Worm (Caenorhabditis elegans) whole organism, L4 larva: ENCODE results near the gene Y39A1C.1.

Source experiments
- F26F4.8 ChIP-seq: fragments of 200-800 bp; sonication (Bioruptor generic); conservative IDR thresholded peaks from 2 replicates; pipeline ENCODE4 v1.3.6; 2022; ENCODE audit warnings: missing genetic modification characterization, missing compliant biosample characterization
- T20F7.1 ChIP-seq: fragments of 200-800 bp; sonication (Bioruptor generic); optimal IDR thresholded peaks from 2 replicates; lab custom pipeline; 2018; ENCODE audit warnings: mild to moderate bottlenecking, missing genetic modification characterization, missing compliant biosample characterization
- ZK546.5 ChIP-seq, 2 experiments: sonication (generic microtip); optimal IDR thresholded peaks; 2 replicates each; lab custom pipeline; 2017; ENCODE audit warnings: missing biosample characterization in 2 of 2, missing genetic modification characterization in 2 of 2
- aha-1 ChIP-seq: fragments of 150-350 bp; peaks from one replicate; lab custom pipeline; 2014; ENCODE audit warnings: missing biosample characterization, missing genetic modification characterization
- aly-2 ChIP-seq: sonication (generic microtip); optimal IDR thresholded peaks from 2 replicates; lab custom pipeline; 2018; ENCODE audit warnings: missing biosample characterization, missing genetic modification characterization
- ceh-20 ChIP-seq: fragments of 200-800 bp; sonication (Bioruptor generic); IDR thresholded peaks from 2 replicates; pipeline ENCODE4 v1.3.6; 2022; ENCODE audit warnings: missing genetic modification reagents, missing genetic modification characterization, missing compliant biosample characterization
- ceh-32 ChIP-seq: sonication (generic microtip); optimal IDR thresholded peaks from 2 replicates; lab custom pipeline; 2016; ENCODE audit warnings: mild to moderate bottlenecking, missing genetic modification characterization, missing compliant biosample characterization; ENCODE audit not compliant: poor library complexity
- ceh-44 ChIP-seq: fragments of 200-800 bp; sonication (Bioruptor generic); IDR thresholded peaks from 2 replicates; pipeline ENCODE4 v1.3.6; 2022; ENCODE audit warnings: missing genetic modification reagents, missing genetic modification characterization, missing compliant biosample characterization
- ceh-62 ChIP-seq: sonication (generic microtip); optimal IDR thresholded peaks from 2 replicates; lab custom pipeline; 2017; ENCODE audit warnings: missing biosample characterization, missing genetic modification characterization
- daf-16 ChIP-seq, 3 experiments: sonication (generic microtip); optimal IDR thresholded peaks; 2 replicates each; lab custom pipeline; 2016 to 2017; ENCODE audit warnings: missing genetic modification characterization in 3 of 3, missing genetic modification reagents in 3 of 3, mild to moderate bottlenecking in 2 of 3, missing compliant biosample characterization in 2 of 3, missing biosample characterization in 1 of 3, moderate library complexity in 1 of 3
- daf-19 ChIP-seq: fragments of 200-800 bp; sonication (Bioruptor generic); conservative IDR thresholded peaks from 2 replicates; pipeline ENCODE4 v1.3.6; 2022; ENCODE audit warnings: missing genetic modification characterization, missing compliant biosample characterization
- dmd-9 ChIP-seq: fragments of 200-800 bp; sonication (Bioruptor generic); IDR thresholded peaks from 2 replicates; pipeline ENCODE4 v1.3.6; 2022; ENCODE audit warnings: missing genetic modification reagents, missing genetic modification characterization, missing compliant biosample characterization
- duxl-1 ChIP-seq: sonication (generic microtip); optimal IDR thresholded peaks from 2 replicates; lab custom pipeline; 2016; ENCODE audit warnings: mild to moderate bottlenecking, missing genetic modification characterization, moderate library complexity, missing compliant biosample characterization; ENCODE audit not compliant: poor library complexity
- dve-1 ChIP-seq: sonication (generic microtip); optimal IDR thresholded peaks from 2 replicates; lab custom pipeline; 2017; ENCODE audit warnings: antibody characterized with exemption, mild to moderate bottlenecking, missing genetic modification characterization, missing compliant biosample characterization; ENCODE audit not compliant: insufficient read depth
- egl-27 ChIP-seq: sonication (generic microtip); optimal IDR thresholded peaks from 3 replicates; lab custom pipeline; 2017; ENCODE audit warnings: missing biosample characterization, missing genetic modification reagents, missing genetic modification characterization
- egl-43 ChIP-seq: fragments of 200-800 bp; sonication (Bioruptor generic); IDR thresholded peaks from 2 replicates; pipeline ENCODE4 v1.3.6; 2022; ENCODE audit warnings: missing genetic modification reagents, missing genetic modification characterization, missing compliant biosample characterization
- gei-8 ChIP-seq: fragments of 200-800 bp; sonication (Bioruptor generic); optimal IDR thresholded peaks from 2 replicates; lab custom pipeline; 2018; ENCODE audit warnings: mild to moderate bottlenecking, missing genetic modification characterization, missing compliant biosample characterization
- hlh-30 ChIP-seq: sonication (generic microtip); optimal IDR thresholded peaks from 2 replicates; lab custom pipeline; 2017; ENCODE audit warnings: antibody characterized with exemption, mild to moderate bottlenecking, missing genetic modification characterization, missing compliant biosample characterization; ENCODE audit not compliant: insufficient read depth
- hmg-1.1 ChIP-seq: fragments of 200-800 bp; sonication (Bioruptor generic); IDR thresholded peaks from 2 replicates; pipeline ENCODE4 v1.3.6; 2022; ENCODE audit warnings: missing genetic modification reagents, missing genetic modification characterization, missing compliant biosample characterization
- jun-1 ChIP-seq: fragments of 150-350 bp; optimal IDR thresholded peaks from 2 replicates; lab custom pipeline; 2014; ENCODE audit warnings: missing biosample characterization, missing genetic modification reagents, missing genetic modification characterization
- lim-7 ChIP-seq: fragments of 200-800 bp; sonication (Bioruptor generic); IDR thresholded peaks from 2 replicates; pipeline ENCODE4 v1.3.6; 2022; ENCODE audit warnings: missing genetic modification characterization, missing compliant biosample characterization
- lin-13 ChIP-seq: fragments of 150-350 bp; optimal IDR thresholded peaks from 2 replicates; lab custom pipeline; 2014; ENCODE audit warnings: missing biosample characterization, missing genetic modification reagents, missing genetic modification characterization
- lir-3 ChIP-seq: sonication (generic microtip); optimal IDR thresholded peaks from 2 replicates; lab custom pipeline; 2016; ENCODE audit warnings: mild to moderate bottlenecking, missing genetic modification characterization, missing compliant biosample characterization
- madf-5 ChIP-seq, 2 experiments: fragments of 200-800 bp; sonication (Bioruptor generic); IDR thresholded peaks; 2 replicates each; pipeline ENCODE4 v1.3.6; 2022; ENCODE audit warnings: missing compliant biosample characterization in 2 of 2, missing genetic modification characterization in 2 of 2
- madf-9 ChIP-seq: fragments of 200-800 bp; sonication (Bioruptor generic); conservative IDR thresholded peaks from 2 replicates; pipeline ENCODE4 v1.3.6; 2022; ENCODE audit warnings: missing genetic modification reagents, missing genetic modification characterization, missing compliant biosample characterization
- mdl-1 ChIP-seq, 2 experiments: fragments of 150-350 bp in 1 of 2; sonication (generic microtip) in 1 of 2; optimal IDR thresholded peaks; 2 replicates each; lab custom pipeline; 2014 to 2017; ENCODE audit warnings: missing biosample characterization in 2 of 2, missing genetic modification characterization in 2 of 2
- mep-1 ChIP-seq: fragments of 150-350 bp; sonication (generic microtip); optimal IDR thresholded peaks from 3 replicates; lab custom pipeline; 2014; ENCODE audit warnings: missing biosample characterization, missing genetic modification characterization
- mxl-3 ChIP-seq: fragments of 200-800 bp; sonication (Bioruptor generic); optimal IDR thresholded peaks from 2 replicates; lab custom pipeline; 2018; ENCODE audit warnings: mild to moderate bottlenecking, missing genetic modification characterization, missing compliant biosample characterization
- nhr-10 ChIP-seq: fragments of 150-350 bp; optimal IDR thresholded peaks from 2 replicates; lab custom pipeline; 2014; ENCODE audit warnings: missing biosample characterization, missing genetic modification characterization
- nhr-111 ChIP-seq: fragments of 200-800 bp; sonication (Bioruptor generic); optimal IDR thresholded peaks from 2 replicates; lab custom pipeline; 2018; ENCODE audit warnings: mild to moderate bottlenecking, missing genetic modification characterization, missing compliant biosample characterization
- nhr-25 ChIP-seq: sonication (generic microtip); optimal IDR thresholded peaks from 2 replicates; lab custom pipeline; 2017; ENCODE audit warnings: missing genetic modification characterization, mild to moderate bottlenecking, missing compliant biosample characterization, antibody characterized with exemption, moderate library complexity, borderline replicate concordance; ENCODE audit not compliant: insufficient read depth
- nhr-28 ChIP-seq: fragments of 150-350 bp; optimal IDR thresholded peaks from 2 replicates; lab custom pipeline; 2014; ENCODE audit warnings: missing biosample characterization, missing genetic modification characterization
- nhr-42 ChIP-seq: fragments of 200-800 bp; sonication (Bioruptor generic); IDR thresholded peaks from 2 replicates; pipeline ENCODE4 v1.3.6; 2022; ENCODE audit warnings: missing genetic modification characterization, missing compliant biosample characterization
- nhr-6 ChIP-seq: fragments of 150-350 bp; optimal IDR thresholded peaks from 2 replicates; lab custom pipeline; 2014; ENCODE audit warnings: missing biosample characterization, missing genetic modification characterization
- pha-4 ChIP-seq, 2 experiments: fragments of 150-350 bp in 1 of 2; fragments of 200-800 bp in 1 of 2; sonication (Bioruptor generic) in 1 of 2; IDR thresholded peaks in 1 of 2; optimal IDR thresholded peaks in 1 of 2; 2 replicates each; pipeline versions ENCODE4 v1.3.6 to Lab custom; 2014 to 2022; ENCODE audit warnings: missing genetic modification characterization in 2 of 2, missing genetic modification reagents in 2 of 2, missing biosample characterization in 1 of 2, missing compliant biosample characterization in 1 of 2
- snpc-4 ChIP-seq: fragments of 150-350 bp; optimal IDR thresholded peaks from 2 replicates; lab custom pipeline; 2014; ENCODE audit warnings: missing biosample characterization, missing genetic modification characterization
- spr-1 ChIP-seq: sonication (generic microtip); optimal IDR thresholded peaks from 2 replicates; lab custom pipeline; 2016; ENCODE audit warnings: mild to moderate bottlenecking, missing genetic modification characterization, missing compliant biosample characterization
- unc-39 ChIP-seq: sonication (generic microtip); optimal IDR thresholded peaks from 2 replicates; lab custom pipeline; 2017; ENCODE audit warnings: missing biosample characterization, missing genetic modification characterization
- vab-7 ChIP-seq: fragments of 200-800 bp; sonication (Bioruptor generic); IDR thresholded peaks from 2 replicates; pipeline ENCODE4 v1.3.6; 2022; ENCODE audit warnings: missing genetic modification reagents, missing genetic modification characterization, missing compliant biosample characterization
- zfp-3 ChIP-seq: fragments of 200-800 bp; sonication (Bioruptor generic); conservative IDR thresholded peaks from 2 replicates; pipeline ENCODE4 v1.3.6; 2022; ENCODE audit warnings: missing genetic modification reagents, missing genetic modification characterization, missing compliant biosample characterization
- zip-2 ChIP-seq: fragments of 150-350 bp; optimal IDR thresholded peaks from 2 replicates; lab custom pipeline; 2014; ENCODE audit warnings: missing biosample characterization, missing genetic modification characterization
- ztf-11 ChIP-seq: fragments of 150-350 bp; optimal IDR thresholded peaks from 2 replicates; lab custom pipeline; 2014; ENCODE audit warnings: missing biosample characterization, missing genetic modification characterization
- ztf-7 ChIP-seq: fragments of 150-350 bp; optimal IDR thresholded peaks from 2 replicates; lab custom pipeline; 2014; ENCODE audit warnings: missing biosample characterization, missing genetic modification characterization

Y39A1C.1 gene

ce11 chrIII:10825088-10825487 lies 30.2 kb upstream of the Y39A1C.1 start:
- no peak for TF ChIP-seq madf-9
- TF ChIP-seq lim-7 (GFP tag; lab: Robert Waterston, UW), result no peak
- TF ChIP-seq spr-1 (tag; lab: Kevin White, UChicago), result no peak
- TF ChIP-seq ceh-44 (GFP tag; lab: Robert Waterston, UW), result no peak
- no peak for TF ChIP-seq ceh-32 (tag; lab: Kevin White, UChicago)
- TF ChIP-seq lir-3 (tag; lab: Kevin White, UChicago), result no peak
- no peak for TF ChIP-seq duxl-1 (tag; lab: Kevin White, UChicago)
- TF ChIP-seq dmd-9 (GFP tag; lab: Robert Waterston, UW), result no peak
- no peak for TF ChIP-seq F26F4.8 (GFP tag; lab: Robert Waterston, UW)

ce11 chrIII:10831483-10831882 lies 23.8 kb upstream of the Y39A1C.1 start:
- TF ChIP-seq hmg-1.1 (GFP tag; lab: Robert Waterston, UW), result no peak
- TF ChIP-seq aha-1 (tag; lab: Kevin White, UChicago), result peak; percentile 58

- TF ChIP-seq zip-2 (tag; lab: Kevin White, UChicago) (no peak), lir-3 (tag; lab: Kevin White, UChicago) (no peak), mdl-1 (tag; optimal IDR thresholded peaks at IDR 0.05; lab: Kevin White, UChicago) (no peak), madf-5 (GFP tag; IDR thresholded peaks at IDR 0.05; lab: Robert Waterston, UW) (no peak)
- TF ChIP-seq, all 104 proteins: peak for 0
Measured at ce11 chrIII:10832636-10833035, 22.6 kb upstream of the Y39A1C.1 start, which contains the start of gene sbsp-1. sbsp-1 (plus strand) TSS chrIII:10832936.

- TF ChIP-seq daf-16 (GFP tag; optimal IDR thresholded peaks at IDR 0.05; lab: Kevin White, UChicago), result peak in 1 of 2 experiments; percentile 33
- TF ChIP-seq daf-16 (tag; optimal IDR thresholded peaks at IDR 0.05; lab: Kevin White, UChicago), result peak; percentile 39
- no peak for TF ChIP-seq gei-8 (GFP tag; lab: Kevin White, UChicago)
- peak; percentile 61 for TF ChIP-seq hlh-30 (tag; lab: Kevin White, UChicago)
- no peak for TF ChIP-seq ceh-62 (tag; lab: Kevin White, UChicago)
- TF ChIP-seq egl-27, result no peak
- TF ChIP-seq ZK546.5 (tag; optimal IDR thresholded peaks at IDR 0.05; lab: Kevin White, UChicago), result no peak
- no peak for TF ChIP-seq daf-19
- peak; percentile 59 for TF ChIP-seq T20F7.1
- TF ChIP-seq vab-7 (GFP tag; lab: Robert Waterston, UW), result no peak
- TF ChIP-seq hmg-1.1 (GFP tag; lab: Robert Waterston, UW), result peak; percentile 87
- TF ChIP-seq nhr-111 (GFP tag; lab: Kevin White, UChicago), result no peak
- TF ChIP-seq mxl-3 (GFP tag; lab: Kevin White, UChicago), result no peak
- no peak for TF ChIP-seq jun-1
- peak; percentile 52; the same call in 1 of the 2 replicates for TF ChIP-seq madf-9
- TF ChIP-seq aly-2 (tag; lab: Kevin White, UChicago), result no peak
- TF ChIP-seq nhr-6 (tag; lab: Kevin White, UChicago), result peak; percentile 61
- no peak for TF ChIP-seq nhr-10 (tag; lab: Kevin White, UChicago)
- TF ChIP-seq nhr-42, result peak; percentile 65; the same call in 1 of the 2 replicates
- TF ChIP-seq aha-1 (tag; lab: Kevin White, UChicago), result peak; percentile 89
- TF ChIP-seq mep-1 (tag; lab: Kevin White, UChicago), result peak; percentile 81
- TF ChIP-seq egl-43 (GFP tag; lab: Robert Waterston, UW), result no peak
- no peak for TF ChIP-seq snpc-4
- TF ChIP-seq nhr-28 (tag; lab: Kevin White, UChicago), result peak; percentile 44
- TF ChIP-seq zfp-3 (GFP tag; lab: Robert Waterston, UW), result 0 out of 2 replicates have a peak, but pooled peaks have one; percentile 45
- TF ChIP-seq ztf-11 (tag; lab: Kevin White, UChicago), result no peak
- TF ChIP-seq lin-13 (GFP tag; lab: Kevin White, UChicago), result peak; percentile 33
- TF ChIP-seq ceh-20, result peak; percentile 54
- TF ChIP-seq pha-4 (GFP tag; IDR thresholded peaks at IDR 0.05; lab: Robert Waterston, UW), result peak; percentile 43; the same call in 1 of the 2 replicates
- no peak for TF ChIP-seq pha-4 (tag; optimal IDR thresholded peaks at IDR 0.05; lab: Kevin White, UChicago)
- TF ChIP-seq unc-39, result no peak
- TF ChIP-seq dve-1 (tag; lab: Kevin White, UChicago), result peak; percentile 85
- peak; percentile 71 for TF ChIP-seq ztf-7 (tag; lab: Kevin White, UChicago)
- no peak for TF ChIP-seq nhr-25 (tag; lab: Kevin White, UChicago)
Measured at ce11 chrIII:10844873-10845272, 10.4 kb upstream of the Y39A1C.1 start, which contains the start of gene pde-12. pde-12 (minus strand) TSS chrIII:10845020.
